Worm (Caenorhabditis elegans): ENCODE results near the gene set-2.

DNA sequence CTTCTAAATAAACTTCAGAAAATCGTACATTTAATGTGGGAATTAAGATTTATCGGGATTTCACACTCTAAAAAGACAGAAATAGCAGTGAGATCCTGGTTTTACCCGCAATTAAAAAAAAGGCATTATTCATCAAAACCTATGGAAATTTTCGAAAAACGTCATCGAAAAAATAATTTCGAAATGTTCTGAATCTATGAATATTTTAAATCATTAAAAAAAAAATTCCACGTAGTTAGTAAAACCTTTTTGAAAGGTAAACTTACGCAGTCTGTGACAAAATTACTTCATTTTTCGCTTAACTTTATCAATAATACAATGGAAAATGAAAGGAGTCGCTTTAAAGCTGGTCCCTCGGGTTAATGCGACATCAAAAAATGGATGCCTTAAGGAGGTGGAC is 26.6 kb upstream of the set-2 start, which contains the start of gene C26E6.1:
- no peak for TF ChIP-seq ama-1 (optimal IDR thresholded peaks at IDR 0.05)
- TF ChIP-seq tbx-11 (GFP tag; IDR thresholded peaks at IDR 0.05), result no peak
- no peak for TF ChIP-seq B0310.2 (tag; optimal IDR thresholded peaks at IDR 0.05)
- no peak for TF ChIP-seq flt-1 (GFP tag; IDR thresholded peaks at IDR 0.05)
- no peak for TF ChIP-seq hmbx-1 (tag; optimal IDR thresholded peaks at IDR 0.05)
- TF ChIP-seq ceh-36 (tag; optimal IDR thresholded peaks at IDR 0.05), result no peak
- TF ChIP-seq hmg-4 (GFP tag; optimal IDR thresholded peaks at IDR 0.05), result no peak
